Fruit fly (Drosophila melanogaster): ENCODE data around the gene snk.

The snk gene

DNA sequence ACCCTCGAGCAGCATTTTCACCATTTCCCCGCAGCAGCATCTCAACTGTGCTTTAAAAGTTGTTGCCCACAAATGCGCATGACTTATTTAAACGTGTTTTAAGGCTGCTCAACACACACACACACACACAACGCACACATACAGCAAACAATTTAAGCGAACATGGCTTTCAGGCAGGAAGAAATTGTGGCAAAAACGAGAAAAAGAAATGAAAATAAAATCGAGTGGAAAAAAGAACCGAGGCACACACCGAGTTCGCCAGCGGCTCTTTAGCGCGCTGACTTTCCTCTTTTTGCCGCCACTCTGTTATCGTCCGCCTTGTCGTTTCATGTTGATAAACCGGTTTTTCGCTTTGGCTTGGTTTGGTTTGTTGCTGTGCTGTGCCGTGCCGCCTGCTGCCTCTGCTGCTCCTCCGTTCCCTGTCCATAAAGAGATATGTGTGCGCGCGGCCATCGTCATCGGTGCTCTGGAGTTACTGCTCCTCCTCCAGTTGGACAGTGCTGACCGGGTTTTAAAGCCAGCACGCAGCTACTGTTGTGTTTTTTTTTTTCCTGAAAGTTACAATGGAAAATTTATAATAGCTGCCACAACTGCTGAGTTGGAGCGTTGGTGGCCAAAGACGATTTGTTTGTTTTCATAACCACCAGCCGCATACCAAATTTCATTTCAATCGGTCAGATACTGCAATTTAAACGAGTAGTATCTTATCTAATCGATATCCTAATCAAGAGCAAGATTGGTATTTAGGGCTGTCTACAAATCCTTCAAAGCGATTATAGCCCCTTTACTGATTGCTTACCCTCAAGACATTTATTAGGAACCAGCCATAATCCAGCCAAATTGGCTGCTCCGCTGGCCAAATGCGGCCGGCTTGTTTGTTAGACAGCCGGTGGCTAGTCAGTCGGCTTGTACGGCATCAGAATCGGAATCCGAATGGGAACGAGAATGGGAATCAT, 26.5 kb downstream of the snk start (continued):
- TF ChIP-seq CG15336 (GFP tag; IDR thresholded peaks at IDR 0.05) (peak; percentile 24; the same call in 1 of the 2 replicates), fkh (GFP tag; optimal IDR thresholded peaks at IDR 0.05) (peak; percentile 21), svp (GFP tag) (no peak), OdsH (GFP tag; optimal IDR thresholded peaks at IDR 0.05) (peak; percentile 6), Sox14 (GFP tag; optimal IDR thresholded peaks at IDR 0.05) (no peak), CG11294 (GFP tag; IDR thresholded peaks at IDR 0.05) (no peak), Blimp-1 (GFP tag; optimal IDR thresholded peaks at IDR 0.05) (peak; percentile 32), salr (GFP tag; optimal IDR thresholded peaks at IDR 0.05) (no peak), Hr39 (GFP tag; optimal IDR thresholded peaks at IDR 0.05) (no peak), Gug (GFP tag; IDR thresholded peaks at IDR 0.05) (no peak)

DNA sequence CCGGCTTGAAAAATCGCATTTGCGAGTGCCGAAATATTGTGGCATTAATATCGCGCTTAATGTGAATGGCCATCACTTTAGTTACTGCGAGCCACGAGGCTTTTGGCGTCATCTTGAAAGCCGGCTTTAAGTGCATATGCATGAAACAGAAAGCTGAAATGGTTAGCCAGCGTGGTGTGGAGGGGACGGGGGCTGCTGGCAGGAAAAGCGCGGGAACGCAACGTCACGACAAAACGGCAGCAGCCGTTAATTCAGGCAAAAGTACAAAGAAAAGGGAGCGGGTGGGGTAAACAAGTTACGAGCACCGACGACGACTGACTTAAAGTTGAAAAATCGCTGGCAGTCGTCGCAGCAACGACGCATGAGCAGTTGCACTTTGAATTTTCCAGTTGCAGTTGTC, 27.2 kb downstream of the snk start:
- TF ChIP-seq CG11902 (GFP tag; optimal IDR thresholded peaks at IDR 0.05) (no peak), fd85E (GFP tag; optimal IDR thresholded peaks at IDR 0.05) (no peak), Blimp-1 (GFP tag; optimal IDR thresholded peaks at IDR 0.05) (peak; percentile 84), CG9139 (GFP tag; optimal IDR thresholded peaks at IDR 0.05) (no peak), CG6854 (GFP tag; optimal IDR thresholded peaks at IDR 0.05) (peak; percentile 4), Sox14 (GFP tag; optimal IDR thresholded peaks at IDR 0.05) (peak; percentile 3), lz (GFP tag; optimal IDR thresholded peaks at IDR 0.05) (no peak), ss (GFP tag; optimal IDR thresholded peaks at IDR 0.05) (no peak), eg (GFP tag; IDR thresholded peaks at IDR 0.05) (0 out of 3 replicates have a peak, but pooled peaks have one; percentile 23)

DNA sequence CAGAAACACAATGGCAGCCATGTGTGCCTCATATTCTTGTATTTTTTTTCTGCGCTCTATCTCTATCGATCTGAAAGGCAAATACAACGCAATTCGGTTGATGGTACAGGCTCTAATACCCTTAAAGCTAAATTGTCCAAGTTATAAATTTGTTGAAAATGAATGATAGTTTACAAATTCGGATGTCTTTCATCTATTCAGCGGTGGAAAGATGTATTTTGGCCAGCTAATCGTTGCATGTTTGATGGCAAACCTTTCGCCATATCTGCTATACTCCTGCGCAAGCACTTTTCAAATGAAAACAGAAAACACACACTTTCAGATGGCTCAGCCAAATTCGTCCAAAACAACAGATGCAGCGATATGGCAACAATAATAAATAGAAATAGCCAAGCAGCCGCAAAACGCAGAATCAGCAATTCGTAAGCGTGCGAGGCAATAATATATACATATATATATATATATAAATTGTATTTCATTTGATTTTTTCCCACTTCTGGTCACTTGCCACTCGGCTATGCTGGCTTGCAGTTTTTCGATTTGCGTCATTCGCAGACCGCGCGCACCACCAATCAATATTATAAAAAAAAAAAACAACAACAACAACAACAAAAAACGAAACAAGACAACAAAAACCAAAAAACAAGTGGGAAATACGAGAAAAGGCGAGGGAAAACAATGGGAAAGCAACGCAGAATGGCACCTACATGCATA, 28.2 kb downstream of the snk start:
- TF ChIP-seq Eip93F (GFP tag; optimal IDR thresholded peaks at IDR 0.05), result no peak
- peak; percentile 51 for TF ChIP-seq CG15336 (GFP tag; IDR thresholded peaks at IDR 0.05)
- TF ChIP-seq CG11294 (GFP tag; IDR thresholded peaks at IDR 0.05), result peak; percentile 45; the same call in 1 of the 2 replicates
- peak; percentile 41; the same call in 2 of the 3 replicates for TF ChIP-seq CG6163 (GFP tag; IDR thresholded peaks at IDR 0.05)
- TF ChIP-seq Hr4 (GFP tag; optimal IDR thresholded peaks at IDR 0.05), result peak; percentile 43
- no peak for TF ChIP-seq lz (GFP tag; optimal IDR thresholded peaks at IDR 0.05)
- peak; percentile 54 for TF ChIP-seq eg (GFP tag; IDR thresholded peaks at IDR 0.05)
- TF ChIP-seq CG8119 (GFP tag; IDR thresholded peaks at IDR 0.05), result 0 out of 3 replicates have a peak, but pooled peaks have one; percentile 18
- peak; percentile 55 for TF ChIP-seq CG32006 (GFP tag; optimal IDR thresholded peaks at IDR 0.05)

DNA sequence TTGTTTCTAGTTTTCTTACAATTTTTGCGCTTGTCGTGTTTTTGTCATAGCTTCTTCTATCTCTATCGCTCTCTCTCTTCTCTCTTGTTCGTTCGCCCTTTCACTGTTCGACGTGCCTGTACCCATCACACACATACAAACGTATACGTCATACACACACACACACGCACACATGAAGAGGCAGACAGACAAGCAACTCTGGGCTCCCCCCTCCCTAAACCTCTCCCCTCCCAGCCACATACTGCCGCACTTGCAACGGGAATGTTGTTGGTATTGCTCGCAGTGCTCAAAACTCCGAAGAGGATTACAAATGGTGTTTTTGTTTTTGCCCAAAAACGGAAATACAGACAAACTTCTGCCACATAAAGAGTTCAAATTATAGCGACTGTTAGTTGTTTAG, 29.6 kb downstream of the snk start:
- TF ChIP-seq CG3919 (GFP tag; optimal IDR thresholded peaks at IDR 0.05) (no peak), CG6163 (GFP tag; IDR thresholded peaks at IDR 0.05) (peak; percentile 59), cyc (GFP tag; optimal IDR thresholded peaks at IDR 0.05) (no peak)

DNA sequence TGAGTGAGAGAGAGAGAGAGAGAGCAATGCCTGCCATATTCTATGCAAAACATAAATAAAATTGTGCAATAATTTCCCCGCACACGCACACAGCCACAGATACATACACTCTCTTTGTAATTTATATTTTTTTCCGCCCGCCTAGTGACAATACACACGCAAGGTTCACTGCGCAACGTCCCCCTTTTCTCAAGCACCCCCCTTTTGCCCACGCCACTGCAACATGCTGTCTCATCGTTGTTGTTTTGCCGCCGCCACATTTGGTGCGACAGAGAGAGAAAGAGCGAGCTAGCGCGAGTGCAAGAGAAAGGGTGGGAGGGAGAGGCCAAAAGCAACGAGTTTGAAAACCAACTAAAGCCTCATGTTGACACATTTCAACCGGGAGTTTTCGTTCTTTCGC, 30.2 kb downstream of the snk start:
- TF ChIP-seq Met (GFP tag; optimal IDR thresholded peaks at IDR 0.05), result peak; percentile 71
- peak; percentile 51 for TF ChIP-seq CG11294 (GFP tag; IDR thresholded peaks at IDR 0.05)
- peak; percentile 47 for TF ChIP-seq spab (GFP tag; optimal IDR thresholded peaks at IDR 0.05)
- TF ChIP-seq eg (GFP tag; IDR thresholded peaks at IDR 0.05), result peak; percentile 89
- TF ChIP-seq salr (GFP tag; optimal IDR thresholded peaks at IDR 0.05), result peak; percentile 50 to 55
- TF ChIP-seq topi (GFP tag; optimal IDR thresholded peaks at IDR 0.05), result peak; percentile 66
- peak; percentile 75 for TF ChIP-seq Hr39 (GFP tag; optimal IDR thresholded peaks at IDR 0.05)
- peak; percentile 82 for TF ChIP-seq lz (GFP tag; optimal IDR thresholded peaks at IDR 0.05)
- TF ChIP-seq Sox14 (GFP tag; optimal IDR thresholded peaks at IDR 0.05), result peak; percentile 90
- peak; percentile 58 for TF ChIP-seq Eip75B (GFP tag; optimal IDR thresholded peaks at IDR 0.05)
- TF ChIP-seq CG11762 (GFP tag; optimal IDR thresholded peaks at IDR 0.05; ENCODE audit: insufficient read depth), result peak; percentile 33
- TF ChIP-seq OdsH (GFP tag; optimal IDR thresholded peaks at IDR 0.05), result peak; percentile 77
- peak; percentile 74 for TF ChIP-seq cyc (GFP tag; optimal IDR thresholded peaks at IDR 0.05)
- peak; percentile 77 for TF ChIP-seq dac (GFP tag; optimal IDR thresholded peaks at IDR 0.05)
- TF ChIP-seq Eip93F (GFP tag; optimal IDR thresholded peaks at IDR 0.05), result no peak
- peak; percentile 62 for TF ChIP-seq CG8632 (GFP tag; optimal IDR thresholded peaks at IDR 0.05)
- TF ChIP-seq Hr4 (GFP tag; optimal IDR thresholded peaks at IDR 0.05), result peak; percentile 74
- peak; percentile 92 for TF ChIP-seq Eip78C (GFP tag)
- peak; percentile 67 for TF ChIP-seq Ets21C (GFP tag; optimal IDR thresholded peaks at IDR 0.05)
- TF ChIP-seq CG6808 (GFP tag; optimal IDR thresholded peaks at IDR 0.05), result peak; percentile 69
- TF ChIP-seq CG9139 (GFP tag; optimal IDR thresholded peaks at IDR 0.05), result peak; percentile 64
- TF ChIP-seq CG4318 (GFP tag; optimal IDR thresholded peaks at IDR 0.05), result no peak
- TF ChIP-seq Ets96B (tag; optimal IDR thresholded peaks at IDR 0.05), result peak; percentile 63
- TF ChIP-seq CG6792 (GFP tag; optimal IDR thresholded peaks at IDR 0.05), result peak; percentile 77
- peak; percentile 77 for TF ChIP-seq CG32006 (GFP tag; optimal IDR thresholded peaks at IDR 0.05)
- no peak for TF ChIP-seq Hr38 (GFP tag; optimal IDR thresholded peaks at IDR 0.05)
